Worm (Caenorhabditis elegans): ENCODE results near the gene fbxa-184.

DNA sequence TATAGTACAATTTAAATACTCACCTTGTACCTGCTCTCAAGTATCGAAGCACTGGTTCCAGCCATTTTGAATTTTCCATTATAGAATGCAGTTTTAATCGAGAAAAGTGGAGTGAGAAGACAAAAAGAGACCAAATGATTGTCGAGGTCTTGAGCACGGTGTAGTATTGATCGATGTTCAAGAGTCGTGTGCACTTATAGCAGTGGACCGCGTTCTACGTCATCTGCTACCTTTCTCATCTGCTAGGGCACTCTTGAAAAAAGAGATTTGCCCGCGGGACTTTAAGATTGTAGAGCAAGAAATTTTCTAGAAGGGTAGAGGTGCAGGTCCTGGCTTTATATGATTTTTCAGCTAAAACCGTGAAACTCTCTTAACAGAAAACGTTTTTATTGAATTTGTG, 17.2 kb upstream of the fbxa-184 start, which contains the start of gene fbxc-21:
- TF ChIP-seq ztf-28 (GFP tag; IDR thresholded peaks at IDR 0.05) (no peak), gei-17 (GFP tag; optimal IDR thresholded peaks at IDR 0.05) (no peak), pha-4 (tag; optimal IDR thresholded peaks at IDR 0.05) (no peak), lin-40 (tag; optimal IDR thresholded peaks at IDR 0.05) (no peak), snpc-4 (GFP tag; optimal IDR thresholded peaks at IDR 0.05) (no peak), snpc-4 (tag; optimal IDR thresholded peaks at IDR 0.05) (no peak), Y56A3A.18 (GFP tag; IDR thresholded peaks at IDR 0.05) (no peak), nhr-90 (tag; optimal IDR thresholded peaks at IDR 0.05) (no peak), T07F8.4 (tag; optimal IDR thresholded peaks at IDR 0.05) (no peak), B0336.3 (GFP tag; IDR thresholded peaks at IDR 0.05) (no peak), F22D6.2 (tag; optimal IDR thresholded peaks at IDR 0.05) (no peak)

Data from whole organism, young adult.